Fruit fly (Drosophila melanogaster) whole organism, prepupa: Measurements from ENCODE around the gene CG15296.

ENCODE experiments used
- CG10631 ChIP-seq: fragments of 200-800 bp; sonication (Bioruptor generic); optimal IDR thresholded peaks from 2 replicates; lab custom pipeline; 2016; ENCODE audit warnings: missing biosample characterization, missing genetic modification characterization
- CG10669 ChIP-seq: fragments of 200-800 bp; sonication (Bioruptor generic); optimal IDR thresholded peaks from 3 replicates; lab custom pipeline; 2018; ENCODE audit warnings: missing biosample characterization, mild to moderate bottlenecking, missing genetic modification characterization, moderate library complexity
- CG11294 ChIP-seq: fragments of 200-800 bp; sonication (Bioruptor generic); IDR thresholded peaks from 2 replicates; pipeline ENCODE4 v1.3.6; 2022; ENCODE audit warnings: missing biosample characterization, missing genetic modification characterization
- CG11762 ChIP-seq: fragments of 200-800 bp; sonication (Bioruptor generic); optimal IDR thresholded peaks from 3 replicates; lab custom pipeline; 2016; ENCODE audit warnings: missing biosample characterization, missing genetic modification characterization; ENCODE audit not compliant: insufficient read depth
- CG11902 ChIP-seq: fragments of 200-800 bp; sonication (Bioruptor generic); optimal IDR thresholded peaks from 3 replicates; lab custom pipeline; 2016; ENCODE audit warnings: missing biosample characterization, missing genetic modification characterization
- CG15336 ChIP-seq: fragments of 200-800 bp; sonication (Bioruptor generic); IDR thresholded peaks from 2 replicates; pipeline ENCODE4 v1.3.6; 2022; ENCODE audit warnings: missing biosample characterization, missing genetic modification characterization
- CG3032 ChIP-seq: fragments of 200-800 bp; optimal IDR thresholded peaks from 2 replicates; lab custom pipeline; 2019; ENCODE audit warnings: missing biosample characterization, mild to moderate bottlenecking, missing genetic modification characterization, moderate library complexity
- CG31627 ChIP-seq: fragments of 200-800 bp; sonication (Bioruptor generic); optimal IDR thresholded peaks from 3 replicates; lab custom pipeline; 2016; ENCODE audit warnings: missing biosample characterization, missing genetic modification characterization
- CG32006 ChIP-seq: fragments of 200-800 bp; sonication (Bioruptor generic); optimal IDR thresholded peaks from 3 replicates; lab custom pipeline; 2017; ENCODE audit warnings: missing biosample characterization, mild to moderate bottlenecking, missing genetic modification characterization
- CG34406 ChIP-seq: fragments of 200-800 bp; sonication (Bioruptor generic); optimal IDR thresholded peaks from 3 replicates; lab custom pipeline; 2016; ENCODE audit warnings: missing biosample characterization, missing genetic modification characterization
- CG3919 ChIP-seq: fragments of 200-800 bp; sonication (Bioruptor generic); optimal IDR thresholded peaks from 3 replicates; lab custom pipeline; 2016; ENCODE audit warnings: missing biosample characterization, missing genetic modification characterization
- CG4318 ChIP-seq: fragments of 200-800 bp; sonication (Bioruptor generic); optimal IDR thresholded peaks from 3 replicates; lab custom pipeline; 2017; ENCODE audit warnings: missing biosample characterization, mild to moderate bottlenecking, missing genetic modification characterization
- CG6276 ChIP-seq: fragments of 200-800 bp; sonication (Bioruptor generic); optimal IDR thresholded peaks from 2 replicates; lab custom pipeline; 2017; ENCODE audit warnings: missing biosample characterization, mild to moderate bottlenecking, missing genetic modification characterization
- CG6792 ChIP-seq: fragments of 200-800 bp; sonication (Bioruptor generic); optimal IDR thresholded peaks from 3 replicates; lab custom pipeline; 2016; ENCODE audit warnings: missing biosample characterization, missing genetic modification characterization
- CG6854 ChIP-seq: fragments of 200-800 bp; sonication (Bioruptor generic); optimal IDR thresholded peaks from 2 replicates; lab custom pipeline; 2017; ENCODE audit warnings: missing biosample characterization, mild to moderate bottlenecking, missing genetic modification characterization
- CG7368 ChIP-seq: fragments of 200-800 bp; sonication (Bioruptor generic); optimal IDR thresholded peaks from 3 replicates; lab custom pipeline; 2016; ENCODE audit warnings: missing biosample characterization, missing genetic modification characterization
- CG8119 ChIP-seq: fragments of 200-800 bp; sonication (Bioruptor generic); IDR thresholded peaks from 3 replicates; pipeline ENCODE4 v1.3.6; 2022; ENCODE audit warnings: missing biosample characterization, missing genetic modification characterization
- CG8319 ChIP-seq: fragments of 200-800 bp; sonication (Bioruptor generic); optimal IDR thresholded peaks from 3 replicates; lab custom pipeline; 2016; ENCODE audit warnings: missing biosample characterization, missing genetic modification characterization
- CG8632 ChIP-seq: fragments of 200-800 bp; sonication (Bioruptor generic); optimal IDR thresholded peaks from 3 replicates; lab custom pipeline; 2016; ENCODE audit warnings: missing biosample characterization, missing genetic modification characterization
- CG9139 ChIP-seq: fragments of 200-800 bp; sonication (Bioruptor generic); optimal IDR thresholded peaks from 3 replicates; lab custom pipeline; 2017; ENCODE audit warnings: missing biosample characterization, mild to moderate bottlenecking, missing genetic modification characterization
- Eip75B ChIP-seq: fragments of 200-800 bp; sonication (Bioruptor generic); optimal IDR thresholded peaks from 3 replicates; lab custom pipeline; 2016; ENCODE audit warnings: missing biosample characterization, missing genetic modification characterization
- Eip78C ChIP-seq: fragments of 200-800 bp; sonication (Bioruptor generic); peaks from one replicate; lab custom pipeline; 2016; ENCODE audit warnings: missing biosample characterization, missing genetic modification characterization
- Eip93F ChIP-seq: fragments of 200-800 bp; sonication (Bioruptor generic); optimal IDR thresholded peaks from 2 replicates; lab custom pipeline; 2016; ENCODE audit warnings: missing biosample characterization, mild to moderate bottlenecking, missing genetic modification characterization
- Ets96B ChIP-seq: fragments of 200-800 bp; optimal IDR thresholded peaks from 2 replicates; lab custom pipeline; 2019; ENCODE audit warnings: missing biosample characterization, mild to moderate bottlenecking, missing genetic modification characterization, moderate library complexity
- Gug ChIP-seq: fragments of 200-800 bp; sonication (Bioruptor generic); IDR thresholded peaks from 2 replicates; pipeline ENCODE4 v1.3.6; 2022; ENCODE audit warnings: missing biosample characterization, missing genetic modification characterization
- Hr38 ChIP-seq: sonication (Bioruptor generic); optimal IDR thresholded peaks from 2 replicates; lab custom pipeline; 2016; ENCODE audit warnings: missing biosample characterization, missing genetic modification characterization
- Hr39 ChIP-seq: fragments of 200-800 bp; sonication (Bioruptor generic); optimal IDR thresholded peaks from 2 replicates; lab custom pipeline; 2016; ENCODE audit warnings: missing biosample characterization, missing genetic modification characterization
- Hr4 ChIP-seq: fragments of 200-800 bp; sonication (Bioruptor generic); optimal IDR thresholded peaks from 3 replicates; lab custom pipeline; 2016; ENCODE audit warnings: missing biosample characterization, missing genetic modification characterization
- Lpt ChIP-seq: fragments of 200-800 bp; sonication (Bioruptor generic); optimal IDR thresholded peaks from 3 replicates; lab custom pipeline; 2016; ENCODE audit warnings: missing biosample characterization, missing genetic modification characterization
- Met ChIP-seq: fragments of 200-800 bp; sonication (Bioruptor generic); optimal IDR thresholded peaks from 3 replicates; lab custom pipeline; 2016; ENCODE audit warnings: missing biosample characterization, missing genetic modification characterization
- OdsH ChIP-seq: fragments of 200-800 bp; sonication (Bioruptor generic); optimal IDR thresholded peaks from 3 replicates; lab custom pipeline; 2016; ENCODE audit warnings: missing biosample characterization, missing genetic modification characterization
- Smox ChIP-seq: fragments of 200-800 bp; sonication (Bioruptor generic); optimal IDR thresholded peaks from 3 replicates; lab custom pipeline; 2016; ENCODE audit warnings: missing biosample characterization, missing genetic modification characterization
- Sox102F ChIP-seq: fragments of 200-800 bp; sonication (Bioruptor generic); optimal IDR thresholded peaks from 2 replicates; lab custom pipeline; 2016; ENCODE audit warnings: missing biosample characterization, mild to moderate bottlenecking, missing genetic modification characterization
- Sox14 ChIP-seq: fragments of 200-800 bp; sonication (Bioruptor generic); optimal IDR thresholded peaks from 3 replicates; lab custom pipeline; 2016; ENCODE audit warnings: missing biosample characterization, missing genetic modification characterization
- Sox15 ChIP-seq: fragments of 200-800 bp; sonication (Bioruptor generic); optimal IDR thresholded peaks from 3 replicates; lab custom pipeline; 2016; ENCODE audit warnings: missing biosample characterization, missing genetic modification characterization
- achi ChIP-seq: fragments of 200-800 bp; sonication (Bioruptor generic); optimal IDR thresholded peaks from 3 replicates; lab custom pipeline; 2016; ENCODE audit warnings: missing biosample characterization, missing genetic modification characterization
- acj6 ChIP-seq: fragments of 200-800 bp; sonication (Bioruptor generic); optimal IDR thresholded peaks from 3 replicates; lab custom pipeline; 2016; ENCODE audit warnings: missing biosample characterization, missing genetic modification characterization
- cyc ChIP-seq: fragments of 200-800 bp; sonication (Bioruptor generic); optimal IDR thresholded peaks from 3 replicates; lab custom pipeline; 2016; ENCODE audit warnings: missing biosample characterization, missing genetic modification characterization
- dac ChIP-seq: fragments of 200-800 bp; sonication (Bioruptor generic); optimal IDR thresholded peaks from 2 replicates; lab custom pipeline; 2017; ENCODE audit warnings: missing biosample characterization, mild to moderate bottlenecking, missing genetic modification characterization
- dsx ChIP-seq: fragments of 200-800 bp; optimal IDR thresholded peaks from 3 replicates; lab custom pipeline; 2019; ENCODE audit warnings: missing biosample characterization, mild to moderate bottlenecking, missing genetic modification characterization, moderate library complexity; ENCODE audit not compliant: poor library complexity, severe bottlenecking
- eg ChIP-seq: fragments of 200-800 bp; sonication (Bioruptor generic); IDR thresholded peaks from 3 replicates; pipeline ENCODE4 v1.3.6; 2022; ENCODE audit warnings: missing biosample characterization, missing genetic modification characterization
- esn ChIP-seq: fragments of 200-800 bp; sonication (Bioruptor generic); optimal IDR thresholded peaks from 2 replicates; lab custom pipeline; 2016; ENCODE audit warnings: missing biosample characterization, mild to moderate bottlenecking, missing genetic modification characterization, moderate library complexity
- fd85E ChIP-seq: fragments of 200-800 bp; sonication (Bioruptor generic); optimal IDR thresholded peaks from 3 replicates; lab custom pipeline; 2016; ENCODE audit warnings: missing biosample characterization, missing genetic modification characterization
- fkh ChIP-seq: fragments of 200-800 bp; sonication (Bioruptor generic); optimal IDR thresholded peaks from 3 replicates; lab custom pipeline; 2017; ENCODE audit warnings: missing biosample characterization, mild to moderate bottlenecking, missing genetic modification characterization, moderate library complexity
- net ChIP-seq: fragments of 200-800 bp; sonication (Bioruptor generic); optimal IDR thresholded peaks from 3 replicates; lab custom pipeline; 2016; ENCODE audit warnings: missing biosample characterization, missing genetic modification characterization
- pdm3 ChIP-seq: fragments of 200-800 bp; sonication (Bioruptor generic); optimal IDR thresholded peaks from 3 replicates; lab custom pipeline; 2016; ENCODE audit warnings: missing biosample characterization, missing genetic modification characterization
- spab ChIP-seq: fragments of 200-800 bp; sonication (Bioruptor generic); optimal IDR thresholded peaks from 2 replicates; lab custom pipeline; 2017; ENCODE audit warnings: missing biosample characterization, mild to moderate bottlenecking, missing genetic modification characterization, missing genetic modification reagents
- svp ChIP-seq: fragments of 200-800 bp; sonication (Bioruptor generic); peaks from one replicate; lab custom pipeline; 2016; ENCODE audit warnings: missing biosample characterization, missing genetic modification characterization
- topi ChIP-seq: fragments of 200-800 bp; sonication (Bioruptor generic); optimal IDR thresholded peaks from 3 replicates; lab custom pipeline; 2016; ENCODE audit warnings: missing biosample characterization, missing genetic modification characterization
- vri ChIP-seq: fragments of 200-800 bp; sonication (Bioruptor generic); optimal IDR thresholded peaks from 3 replicates; lab custom pipeline; 2016; ENCODE audit warnings: missing biosample characterization, mild to moderate bottlenecking, missing genetic modification characterization

The CG15296 gene

DNA sequence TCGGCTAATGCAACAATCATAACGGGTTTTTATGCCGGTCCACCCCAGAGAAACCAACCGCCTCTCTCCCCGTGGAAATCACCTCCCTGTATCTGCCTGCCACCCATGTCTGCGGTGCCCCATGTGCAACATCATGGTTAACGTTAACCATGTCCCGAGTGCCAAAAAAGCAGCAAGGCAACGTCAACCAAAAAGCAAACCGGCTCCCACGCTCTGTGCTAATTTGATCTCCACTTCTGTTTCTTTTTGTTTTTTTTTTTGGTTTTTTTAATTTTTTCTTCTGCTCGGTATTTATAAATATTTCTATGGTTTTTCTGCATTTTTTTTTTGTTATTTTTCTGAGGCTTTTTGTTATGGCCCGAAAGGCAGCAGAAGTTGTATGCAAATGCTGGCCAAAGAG is 10.6 kb upstream of the CG15296 start:
- no peak for TF ChIP-seq CG11902 (GFP tag; lab: Kevin White, UChicago)
- TF ChIP-seq CG8119 (GFP tag; lab: Robert Waterston, UW), result peak; percentile 14; the same call in 1 of the 3 replicates
- TF ChIP-seq eg (GFP tag; lab: Robert Waterston, UW), result peak; percentile 56; the same call in 1 of the 3 replicates
- TF ChIP-seq Gug (GFP tag; lab: Robert Waterston, UW), result no peak
- TF ChIP-seq CG15336 (GFP tag; lab: Robert Waterston, UW), result 0 out of 2 replicates have a peak, but pooled peaks have one; percentile 7
- TF ChIP-seq CG6276 (GFP tag; lab: Kevin White, UChicago), result peak; percentile 44
- TF ChIP-seq, all 60 proteins: peak for 4

DNA sequence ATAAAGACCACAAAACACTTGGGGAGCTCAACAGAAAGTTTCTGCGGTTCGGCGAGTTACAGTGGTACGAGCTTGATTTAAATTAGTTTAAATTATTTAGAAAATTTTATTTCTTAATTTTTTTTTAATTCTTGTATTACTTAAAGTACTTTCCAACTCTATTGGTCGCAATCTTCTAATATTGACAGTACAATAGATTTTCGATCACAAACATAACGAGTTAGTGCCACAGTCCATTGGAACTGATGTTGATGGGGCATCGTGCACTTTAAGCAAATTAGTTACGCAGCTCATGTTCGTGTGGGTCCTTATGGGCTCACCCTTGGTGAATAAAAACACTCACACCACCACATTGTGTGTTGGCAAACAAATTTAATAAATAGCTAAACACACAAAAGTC is 7.2 kb upstream of the CG15296 start:
- no peak for TF ChIP-seq Sox14 (GFP tag; lab: Kevin White, UChicago)
- peak; percentile 56 for TF ChIP-seq achi
- TF ChIP-seq CG6276 (GFP tag; lab: Kevin White, UChicago), result peak; percentile 53
- peak; percentile 63 for TF ChIP-seq CG32006 (GFP tag; lab: Kevin White, UChicago)
- TF ChIP-seq Hr39 (GFP tag; lab: Kevin White, UChicago), result peak; percentile 12
- TF ChIP-seq acj6, result peak; percentile 47
- peak; percentile 50 for TF ChIP-seq pdm3
- no peak for TF ChIP-seq CG11902 (GFP tag; lab: Kevin White, UChicago)
- peak; percentile 70 for TF ChIP-seq svp (GFP tag; lab: Kevin White, UChicago)
- peak; percentile 82 for TF ChIP-seq Eip78C (GFP tag; lab: Kevin White, UChicago)
- peak; percentile 31 for TF ChIP-seq Sox102F
- TF ChIP-seq Eip75B, result peak; percentile 22
- TF ChIP-seq CG34406, result peak; percentile 32
- peak; percentile 43 for TF ChIP-seq net (GFP tag; lab: Kevin White, UChicago)
- no peak for TF ChIP-seq CG6854 (GFP tag; lab: Kevin White, UChicago)
- peak; percentile 47 for TF ChIP-seq CG7368 (GFP tag; lab: Kevin White, UChicago)
- peak; percentile 78 for TF ChIP-seq eg (GFP tag; lab: Robert Waterston, UW)
- TF ChIP-seq Ets96B (tag; lab: Kevin White, UChicago), result peak; percentile 35
- TF ChIP-seq dsx (GFP tag; lab: Kevin White, UChicago), result peak; percentile 12
- TF ChIP-seq Met, result peak; percentile 45
- peak; percentile 17 for TF ChIP-seq CG31627
- peak; percentile 7 for TF ChIP-seq Lpt
- peak; percentile 43 for TF ChIP-seq OdsH
- peak; percentile 6 for TF ChIP-seq CG11762 (GFP tag; lab: Kevin White, UChicago)
- TF ChIP-seq CG15336 (GFP tag; lab: Robert Waterston, UW), result peak; percentile 80
- TF ChIP-seq spab (GFP tag; lab: Kevin White, UChicago), result no peak
- peak; percentile 29 for TF ChIP-seq CG6792 (GFP tag; lab: Kevin White, UChicago)
- TF ChIP-seq CG10669, result peak; percentile 29
- peak; percentile 43 for TF ChIP-seq topi (GFP tag; lab: Kevin White, UChicago)
- peak; percentile 50 for TF ChIP-seq Hr4 (GFP tag; lab: Kevin White, UChicago)
- TF ChIP-seq Eip93F (GFP tag; lab: Kevin White, UChicago), result no peak
- TF ChIP-seq fkh, result no peak
- 0 out of 2 replicates have a peak, but pooled peaks have one; percentile 22 for TF ChIP-seq CG11294 (GFP tag; lab: Robert Waterston, UW)
- TF ChIP-seq CG8632 (GFP tag; lab: Kevin White, UChicago), result peak; percentile 5
- peak; percentile 11 for TF ChIP-seq CG4318 (GFP tag; lab: Kevin White, UChicago)
- no peak for TF ChIP-seq vri (GFP tag; lab: Kevin White, UChicago)
- peak; percentile 24 for TF ChIP-seq CG3032
- no peak for TF ChIP-seq CG9139 (GFP tag; lab: Kevin White, UChicago)
- peak; percentile 27 for TF ChIP-seq Smox (GFP tag; lab: Kevin White, UChicago)
- no peak for TF ChIP-seq Hr38 (GFP tag; lab: Kevin White, UChicago)
- TF ChIP-seq dac (GFP tag; lab: Kevin White, UChicago), result no peak
- peak; percentile 42 for TF ChIP-seq esn (GFP tag; lab: Kevin White, UChicago)
- peak; percentile 46 for TF ChIP-seq CG3919 (GFP tag; lab: Kevin White, UChicago)
- TF ChIP-seq cyc (GFP tag; lab: Kevin White, UChicago), result no peak
- peak; percentile 49 for TF ChIP-seq CG10631 (GFP tag; lab: Kevin White, UChicago)
- TF ChIP-seq CG8119 (GFP tag; lab: Robert Waterston, UW), result peak; percentile 72
- no peak for TF ChIP-seq fd85E (GFP tag; lab: Kevin White, UChicago)
- TF ChIP-seq CG8319, result no peak
- no peak for TF ChIP-seq Sox15 (GFP tag; lab: Kevin White, UChicago)
